Fruit fly (Drosophila melanogaster) whole organism, prepupa: ENCODE results near the gene ND-15.

Source experiments
- CG1621 ChIP-seq: fragments of 200-800 bp; sonication (Bioruptor generic); optimal IDR thresholded peaks from 3 replicates; lab custom pipeline; 2018; ENCODE audit warnings: missing biosample characterization, mild to moderate bottlenecking, missing genetic modification characterization
- CG16779 ChIP-seq: fragments of 200-800 bp; sonication (Bioruptor generic); optimal IDR thresholded peaks from 3 replicates; lab custom pipeline; 2017; ENCODE audit warnings: missing biosample characterization, mild to moderate bottlenecking, missing genetic modification characterization
- CG3032 ChIP-seq: fragments of 200-800 bp; optimal IDR thresholded peaks from 2 replicates; lab custom pipeline; 2019; ENCODE audit warnings: missing biosample characterization, mild to moderate bottlenecking, missing genetic modification characterization, moderate library complexity
- CG34406 ChIP-seq: fragments of 200-800 bp; sonication (Bioruptor generic); optimal IDR thresholded peaks from 3 replicates; lab custom pipeline; 2016; ENCODE audit warnings: missing biosample characterization, missing genetic modification characterization
- CG3919 ChIP-seq: fragments of 200-800 bp; sonication (Bioruptor generic); optimal IDR thresholded peaks from 3 replicates; lab custom pipeline; 2016; ENCODE audit warnings: missing biosample characterization, missing genetic modification characterization
- CG4318 ChIP-seq: fragments of 200-800 bp; sonication (Bioruptor generic); optimal IDR thresholded peaks from 3 replicates; lab custom pipeline; 2017; ENCODE audit warnings: missing biosample characterization, mild to moderate bottlenecking, missing genetic modification characterization
- CG9139 ChIP-seq: fragments of 200-800 bp; sonication (Bioruptor generic); optimal IDR thresholded peaks from 3 replicates; lab custom pipeline; 2017; ENCODE audit warnings: missing biosample characterization, mild to moderate bottlenecking, missing genetic modification characterization
- Ets96B ChIP-seq: fragments of 200-800 bp; optimal IDR thresholded peaks from 2 replicates; lab custom pipeline; 2019; ENCODE audit warnings: missing biosample characterization, mild to moderate bottlenecking, missing genetic modification characterization, moderate library complexity
- Gug ChIP-seq: fragments of 200-800 bp; sonication (Bioruptor generic); IDR thresholded peaks from 2 replicates; pipeline ENCODE4 v1.3.6; 2022; ENCODE audit warnings: missing biosample characterization, missing genetic modification characterization
- Hr39 ChIP-seq: fragments of 200-800 bp; sonication (Bioruptor generic); optimal IDR thresholded peaks from 2 replicates; lab custom pipeline; 2016; ENCODE audit warnings: missing biosample characterization, missing genetic modification characterization
- Lpt ChIP-seq: fragments of 200-800 bp; sonication (Bioruptor generic); optimal IDR thresholded peaks from 3 replicates; lab custom pipeline; 2016; ENCODE audit warnings: missing biosample characterization, missing genetic modification characterization
- OdsH ChIP-seq: fragments of 200-800 bp; sonication (Bioruptor generic); optimal IDR thresholded peaks from 3 replicates; lab custom pipeline; 2016; ENCODE audit warnings: missing biosample characterization, missing genetic modification characterization

DNA sequence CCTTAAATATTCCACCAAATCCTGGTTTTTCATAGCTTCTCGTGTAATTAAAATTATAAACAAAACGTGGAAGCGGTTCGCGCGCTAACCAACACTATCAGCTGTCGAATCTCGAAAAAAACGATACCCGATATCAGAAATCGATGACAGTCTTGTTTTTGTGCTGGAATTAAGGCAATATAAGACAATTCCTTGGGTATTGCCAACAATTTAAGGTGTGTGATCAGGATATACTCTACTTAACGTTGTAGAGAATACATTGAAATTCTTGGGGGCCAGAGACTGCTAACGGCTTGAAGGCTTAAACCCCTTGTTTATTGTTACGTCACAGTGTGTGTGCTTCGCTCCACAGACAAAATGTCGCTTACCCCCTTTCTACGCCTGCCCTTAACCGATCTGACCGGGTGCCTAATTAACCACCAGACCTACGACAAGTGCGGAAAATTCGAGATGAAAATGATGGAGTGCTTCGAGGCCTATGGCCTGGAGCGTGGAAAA lies 40.7 kb downstream of the ND-15 start, which contains the start of gene Pus10:
- no peak for TF ChIP-seq Ets96B (tag; lab: Kevin White, UChicago)
- no peak for TF ChIP-seq OdsH (GFP tag; lab: Kevin White, UChicago)
- TF ChIP-seq Gug (GFP tag; lab: Robert Waterston, UW): no peak
- no peak for TF ChIP-seq CG3032 (tag; lab: Kevin White, UChicago)
- TF ChIP-seq Hr39 (GFP tag; lab: Kevin White, UChicago): no peak
- TF ChIP-seq CG34406 (GFP tag; lab: Kevin White, UChicago): no peak
- TF ChIP-seq CG4318 (GFP tag; lab: Kevin White, UChicago): no peak
- TF ChIP-seq CG1621 (tag; lab: Kevin White, UChicago): no peak
- TF ChIP-seq CG9139 (GFP tag; lab: Kevin White, UChicago): no peak
- TF ChIP-seq CG3919 (GFP tag; lab: Kevin White, UChicago): no peak
- TF ChIP-seq CG16779 (tag; lab: Kevin White, UChicago): no peak
- TF ChIP-seq Lpt (GFP tag; lab: Kevin White, UChicago): no peak
